Fruit fly (Drosophila melanogaster) whole organism, wandering third instar larva: ENCODE data around the gene CG5446.

Experiments
- Dfd ChIP-seq: fragments of >200 bp; optimal IDR thresholded peaks from 2 replicates; lab custom pipeline; 2017; ENCODE audit warnings: missing biosample characterization, missing genetic modification characterization
- Myc ChIP-seq: fragments of >200 bp; optimal IDR thresholded peaks from 2 replicates; lab custom pipeline; 2017
- N ChIP-seq: fragments of >200 bp; optimal IDR thresholded peaks from 2 replicates; lab custom pipeline; 2018; ENCODE audit warnings: missing biosample characterization, missing external identifiers, missing genetic modification characterization
- br ChIP-seq: fragments of 200-800 bp; sonication (Bioruptor generic); optimal IDR thresholded peaks from 2 replicates; lab custom pipeline; 2016; ENCODE audit warnings: missing biosample characterization, missing genetic modification characterization
- dsf ChIP-seq: sonication (Bioruptor generic); optimal IDR thresholded peaks from 2 replicates; lab custom pipeline; 2016; ENCODE audit warnings: missing biosample characterization, missing genetic modification characterization, borderline replicate concordance
- foxo ChIP-seq, 2 experiments: fragments of 200-800 bp; sonication (Bioruptor generic); optimal IDR thresholded peaks; 2 replicates in 1 of 2; 3 replicates in 1 of 2; lab custom pipeline; 2016 to 2017; ENCODE audit warnings: missing biosample characterization in 2 of 2, missing genetic modification characterization in 2 of 2
- psq ChIP-seq: fragments of 200-800 bp; sonication (Bioruptor generic); optimal IDR thresholded peaks from 3 replicates; lab custom pipeline; 2017; ENCODE audit warnings: missing biosample characterization, mild to moderate bottlenecking, missing genetic modification characterization, moderate library complexity
- sv ChIP-seq: fragments of 200-800 bp; sonication (Bioruptor generic); optimal IDR thresholded peaks from 3 replicates; lab custom pipeline; 2016; ENCODE audit warnings: missing biosample characterization, missing genetic modification characterization

DNA sequence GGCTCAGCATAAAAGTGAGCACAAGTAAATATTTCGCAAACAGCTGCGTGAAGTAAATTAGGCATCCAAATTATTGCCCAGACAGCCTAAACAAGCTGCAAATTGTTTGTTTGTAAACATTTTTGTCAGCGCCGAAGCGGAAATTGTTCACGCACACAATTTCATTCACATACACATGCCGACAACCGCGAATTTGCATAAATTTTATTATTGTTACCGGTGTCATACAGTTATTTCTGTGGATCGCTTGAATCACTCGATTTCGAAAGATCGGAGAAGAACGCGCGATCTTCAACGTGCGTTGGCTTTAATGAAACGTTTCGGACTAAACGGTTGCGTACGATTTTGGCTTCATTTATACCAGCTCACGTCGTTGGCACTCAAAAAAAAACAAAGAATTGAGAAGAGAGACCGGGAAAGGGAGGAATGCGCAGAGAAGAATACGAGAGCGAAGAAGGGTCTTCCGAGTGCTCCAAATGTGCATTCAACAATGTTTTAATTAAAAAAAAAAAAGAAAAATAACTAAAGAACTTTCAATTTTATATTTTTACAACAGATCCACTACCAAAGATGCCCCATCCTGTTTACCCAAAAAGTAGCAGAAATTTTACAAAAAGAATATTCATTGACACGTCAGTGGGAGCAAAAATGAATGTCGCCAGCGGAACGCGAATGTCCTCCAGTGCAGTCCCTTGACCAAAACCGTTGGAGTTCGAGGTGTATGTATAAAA is 4.2 kb downstream of the CG5446 start, which contains the start of gene vir-1:
- TF ChIP-seq psq, result peak; percentile 19
- TF ChIP-seq Dfd, result no peak
- TF ChIP-seq br (GFP tag; lab: Kevin White, UChicago), result no peak
- TF ChIP-seq Myc (lab: Kevin White, UChicago), result no peak
- no peak for TF ChIP-seq sv (GFP tag; lab: Kevin White, UChicago)
- no peak for TF ChIP-seq dsf (GFP tag; lab: Kevin White, UChicago)
- TF ChIP-seq foxo (GFP tag; optimal IDR thresholded peaks at IDR 0.05; lab: Kevin White, UChicago), result no peak
- no peak for TF ChIP-seq N (GFP tag; lab: Kevin White, UChicago)
